Worm (Caenorhabditis elegans): Measurements from ENCODE around the gene C17C3.24.

DNA sequence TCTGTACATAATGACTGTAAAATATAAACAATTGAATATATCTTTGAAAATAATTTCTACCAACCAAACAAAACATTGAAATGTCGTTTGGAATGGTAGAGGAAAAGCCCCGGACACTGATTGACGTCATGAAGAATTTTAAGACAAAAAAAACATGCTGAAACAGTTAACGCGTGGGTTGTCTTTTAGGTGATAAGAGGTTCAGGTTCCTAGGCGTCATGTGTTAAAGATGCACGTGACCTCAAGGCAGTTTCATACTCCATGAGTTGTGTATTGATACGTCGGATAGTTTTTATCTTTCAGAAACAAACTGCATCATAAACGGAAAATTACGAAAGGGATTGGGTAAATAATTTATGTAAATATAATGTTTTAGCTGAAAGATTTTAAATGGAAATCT lies 15.5 kb upstream of the C17C3.24 start:
- no peak for TF ChIP-seq flt-1 (GFP tag; IDR thresholded peaks at IDR 0.05)
- no peak for TF ChIP-seq T22C8.4 (GFP tag; IDR thresholded peaks at IDR 0.05)
- TF ChIP-seq tab-1 (GFP tag; IDR thresholded peaks at IDR 0.05): no peak
- TF ChIP-seq cog-1 (tag; optimal IDR thresholded peaks at IDR 0.05): no peak
- no peak for TF ChIP-seq ztf-29 (GFP tag; IDR thresholded peaks at IDR 0.05)
